Fruit fly (Drosophila melanogaster): Measurements from ENCODE around the gene Ilp3.

The Ilp3 gene

DNA sequence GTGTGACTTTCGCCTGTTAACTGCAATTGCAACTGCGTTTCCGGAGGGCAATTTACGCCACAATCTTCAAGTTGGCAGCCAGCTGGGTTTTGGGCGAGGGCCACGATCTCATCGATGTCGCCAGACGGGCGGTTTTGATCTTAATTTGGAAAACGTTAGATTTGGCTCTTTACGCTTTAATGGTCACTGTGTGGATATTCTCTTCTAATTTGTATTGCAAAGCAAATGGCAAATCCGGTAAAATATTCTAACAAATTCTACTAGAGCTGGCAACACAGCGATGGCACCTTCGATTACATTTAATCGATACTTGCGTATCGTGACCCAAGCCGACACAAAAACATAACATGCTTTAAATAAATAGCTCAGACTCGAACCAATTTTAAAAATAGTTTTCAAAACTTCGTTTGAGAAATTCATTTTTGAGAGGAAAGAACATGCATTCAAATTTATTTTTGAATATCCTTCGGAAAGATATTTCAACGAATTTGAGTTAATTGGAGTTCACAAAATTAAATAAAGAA, 34.7 kb upstream of the Ilp3 start, which contains the start of gene I-2 (continued):
- TF ChIP-seq CG3726 (GFP tag; IDR thresholded peaks at IDR 0.05) = no peak
- no peak for TF ChIP-seq chif (GFP tag; optimal IDR thresholded peaks at IDR 0.05)
- no peak for TF ChIP-seq tio (GFP tag; optimal IDR thresholded peaks at IDR 0.05)
- peak; percentile 10 for TF ChIP-seq Dek (tag; optimal IDR thresholded peaks at IDR 0.05)
- TF ChIP-seq PHDP (tag; optimal IDR thresholded peaks at IDR 0.05) = no peak
- no peak for TF ChIP-seq pb (GFP tag; optimal IDR thresholded peaks at IDR 0.05)
- TF ChIP-seq Sin3A (optimal IDR thresholded peaks at IDR 0.05) = peak; percentile 15
- TF ChIP-seq CG2712 (tag; optimal IDR thresholded peaks at IDR 0.05) = peak; percentile 37
- TF ChIP-seq dpn (GFP tag; optimal IDR thresholded peaks at IDR 0.05) = peak in 1 of 2 experiments; percentile 25
- no peak for TF ChIP-seq CG10431 (GFP tag; optimal IDR thresholded peaks at IDR 0.05)
- peak; percentile 84 for TF ChIP-seq BEAF-32 (GFP tag; optimal IDR thresholded peaks at IDR 0.05)
- peak; percentile 16 for TF ChIP-seq Ets97D (GFP tag; optimal IDR thresholded peaks at IDR 0.05)
- no peak for TF ChIP-seq usp (GFP tag; optimal IDR thresholded peaks at IDR 0.05)
- peak; percentile 54 for TF ChIP-seq CG2120 (GFP tag; optimal IDR thresholded peaks at IDR 0.05)
- peak; percentile 93 for TF ChIP-seq CG13287 (GFP tag; IDR thresholded peaks at IDR 0.05; ENCODE audit: partially characterized antibody)
- no peak for TF ChIP-seq CG14965 (GFP tag; optimal IDR thresholded peaks at IDR 0.05; ENCODE audit: borderline replicate concordance)
- peak; percentile 70 for TF ChIP-seq slbo (GFP tag; IDR thresholded peaks at IDR 0.05)
- TF ChIP-seq MBD-R2 (GFP tag; IDR thresholded peaks at IDR 0.05) = peak; percentile 84
- peak; percentile 31 for TF ChIP-seq phol (tag; optimal IDR thresholded peaks at IDR 0.05)
- TF ChIP-seq toy (GFP tag; IDR thresholded peaks at IDR 0.05) = no peak
- no peak for TF ChIP-seq otp (GFP tag; IDR thresholded peaks at IDR 0.05)
- peak; percentile 87 for TF ChIP-seq Dll (GFP tag; IDR thresholded peaks at IDR 0.05; ENCODE audit: partially characterized antibody)
- TF ChIP-seq dysf (GFP tag; IDR thresholded peaks at IDR 0.05) = no peak
- peak; percentile 70 for TF ChIP-seq stwl (tag; optimal IDR thresholded peaks at IDR 0.05)
- peak; percentile 45 for TF ChIP-seq CG11504 (tag; optimal IDR thresholded peaks at IDR 0.05)
- no peak for TF ChIP-seq Kr (GFP tag; optimal IDR thresholded peaks at IDR 0.05)
- TF ChIP-seq sna (GFP tag; IDR thresholded peaks at IDR 0.05; ENCODE audit: partially characterized antibody) = peak; percentile 58
- no peak for TF ChIP-seq Oli (tag; optimal IDR thresholded peaks at IDR 0.05)
- TF ChIP-seq HmgD (GFP tag; optimal IDR thresholded peaks at IDR 0.05) = peak; percentile 45
- TF ChIP-seq inv (GFP tag; IDR thresholded peaks at IDR 0.05; ENCODE audit: partially characterized antibody) = peak; percentile 63
- no peak for TF ChIP-seq CG1024 (GFP tag; IDR thresholded peaks at IDR 0.05)
- no peak for TF ChIP-seq CG15269 (tag; optimal IDR thresholded peaks at IDR 0.05)
- TF ChIP-seq chinmo (GFP tag; IDR thresholded peaks at IDR 0.05; ENCODE audit: partially characterized antibody) = peak; percentile 61; the same call in 1 of the 4 replicates
- no peak for TF ChIP-seq Neu2 (GFP tag; optimal IDR thresholded peaks at IDR 0.05; ENCODE audit: borderline replicate concordance)
- TF ChIP-seq CG12071 (GFP tag; optimal IDR thresholded peaks at IDR 0.05) = no peak
- no peak for TF ChIP-seq dmrt11E (tag; optimal IDR thresholded peaks at IDR 0.05)
- TF ChIP-seq NfI (GFP tag; optimal IDR thresholded peaks at IDR 0.05) = no peak
- TF ChIP-seq CG10267 (tag; optimal IDR thresholded peaks at IDR 0.05) = peak; percentile 43
- peak; percentile 45 for TF ChIP-seq ftz-f1 (GFP tag; optimal IDR thresholded peaks at IDR 0.05)
- no peak for TF ChIP-seq psq (GFP tag; optimal IDR thresholded peaks at IDR 0.05)
- TF ChIP-seq bcd (GFP tag; optimal IDR thresholded peaks at IDR 0.05) = no peak
- TF ChIP-seq ranshi (GFP tag; IDR thresholded peaks at IDR 0.05) = no peak
- no peak for TF ChIP-seq NFAT (GFP tag; IDR thresholded peaks at IDR 0.05)
- TF ChIP-seq CG7271 (tag; optimal IDR thresholded peaks at IDR 0.05) = no peak
- no peak for TF ChIP-seq bab2 (GFP tag; optimal IDR thresholded peaks at IDR 0.05)
- TF ChIP-seq Awh (GFP tag; IDR thresholded peaks at IDR 0.05) = no peak
- peak; percentile 19; the same call in 1 of the 2 replicates for TF ChIP-seq CG10366 (GFP tag; IDR thresholded peaks at IDR 0.05)
- TF ChIP-seq CG14441 (GFP tag; IDR thresholded peaks at IDR 0.05) = no peak
- TF ChIP-seq mld (GFP tag; IDR thresholded peaks at IDR 0.05; ENCODE audit: partially characterized antibody) = 0 out of 3 replicates have a peak, but pooled peaks have one; percentile 41
- TF ChIP-seq seq (GFP tag; IDR thresholded peaks at IDR 0.05) = no peak
